Worm (Caenorhabditis elegans) whole organism, L4 larva: ENCODE results near the gene spl-1.

ENCODE experiments used
- D1046.2 ChIP-seq: fragments of 200-800 bp; sonication (Bioruptor generic); IDR thresholded peaks from 2 replicates; pipeline ENCODE4 v1.3.6; 2022; ENCODE audit warnings: missing genetic modification characterization, missing compliant biosample characterization
- F37D6.2 ChIP-seq: sonication (generic microtip); optimal IDR thresholded peaks from 2 replicates; lab custom pipeline; 2016; ENCODE audit warnings: mild to moderate bottlenecking, missing genetic modification characterization, missing compliant biosample characterization
- T20F7.1 ChIP-seq: fragments of 200-800 bp; sonication (Bioruptor generic); optimal IDR thresholded peaks from 2 replicates; lab custom pipeline; 2018; ENCODE audit warnings: mild to moderate bottlenecking, missing genetic modification characterization, missing compliant biosample characterization
- Y48G9A.11 ChIP-seq: fragments of 200-800 bp; sonication (Bioruptor generic); IDR thresholded peaks from 2 replicates; pipeline ENCODE4 v1.3.6; 2022; ENCODE audit warnings: missing genetic modification reagents, missing genetic modification characterization, missing compliant biosample characterization
- aha-1 ChIP-seq: fragments of 150-350 bp; peaks from one replicate; lab custom pipeline; 2014; ENCODE audit warnings: missing biosample characterization, missing genetic modification characterization
- arid-1 ChIP-seq: fragments of 200-800 bp; sonication (Bioruptor generic); conservative IDR thresholded peaks from 2 replicates; pipeline ENCODE4 v1.3.6; 2022; ENCODE audit warnings: missing genetic modification reagents, missing genetic modification characterization, missing compliant biosample characterization
- ceh-32 ChIP-seq: sonication (generic microtip); optimal IDR thresholded peaks from 2 replicates; lab custom pipeline; 2016; ENCODE audit warnings: mild to moderate bottlenecking, missing genetic modification characterization, missing compliant biosample characterization; ENCODE audit not compliant: poor library complexity
- ceh-44 ChIP-seq: fragments of 200-800 bp; sonication (Bioruptor generic); IDR thresholded peaks from 2 replicates; pipeline ENCODE4 v1.3.6; 2022; ENCODE audit warnings: missing genetic modification reagents, missing genetic modification characterization, missing compliant biosample characterization
- ceh-82 ChIP-seq: sonication (generic microtip); optimal IDR thresholded peaks from 2 replicates; lab custom pipeline; 2017; ENCODE audit warnings: missing biosample characterization, missing genetic modification characterization
- ces-1 ChIP-seq: fragments of 150-350 bp; sonication (generic microtip); optimal IDR thresholded peaks from 4 replicates; lab custom pipeline; 2014; ENCODE audit warnings: missing biosample characterization, missing genetic modification reagents, missing genetic modification characterization
- daf-19 ChIP-seq: fragments of 200-800 bp; sonication (Bioruptor generic); conservative IDR thresholded peaks from 2 replicates; pipeline ENCODE4 v1.3.6; 2022; ENCODE audit warnings: missing genetic modification characterization, missing compliant biosample characterization
- dmd-6 ChIP-seq: fragments of 200-800 bp; sonication (Bioruptor generic); IDR thresholded peaks from 2 replicates; pipeline ENCODE4 v1.3.6; 2022; ENCODE audit warnings: missing genetic modification reagents, missing genetic modification characterization, missing compliant biosample characterization
- dmd-9 ChIP-seq: fragments of 200-800 bp; sonication (Bioruptor generic); IDR thresholded peaks from 2 replicates; pipeline ENCODE4 v1.3.6; 2022; ENCODE audit warnings: missing genetic modification reagents, missing genetic modification characterization, missing compliant biosample characterization
- dpl-1 ChIP-seq: fragments of 150-350 bp; optimal IDR thresholded peaks from 2 replicates; lab custom pipeline; 2014; ENCODE audit warnings: missing biosample characterization, missing genetic modification reagents, missing genetic modification characterization
- dve-1 ChIP-seq: sonication (generic microtip); optimal IDR thresholded peaks from 2 replicates; lab custom pipeline; 2017; ENCODE audit warnings: antibody characterized with exemption, mild to moderate bottlenecking, missing genetic modification characterization, missing compliant biosample characterization; ENCODE audit not compliant: insufficient read depth
- fos-1 ChIP-seq: fragments of 150-350 bp; optimal IDR thresholded peaks from 2 replicates; lab custom pipeline; 2014; ENCODE audit warnings: missing biosample characterization, missing genetic modification characterization
- gei-8 ChIP-seq: fragments of 200-800 bp; sonication (Bioruptor generic); optimal IDR thresholded peaks from 2 replicates; lab custom pipeline; 2018; ENCODE audit warnings: mild to moderate bottlenecking, missing genetic modification characterization, missing compliant biosample characterization
- hif-1 ChIP-seq, 2 experiments: sonication (generic microtip); optimal IDR thresholded peaks; 2 replicates each; lab custom pipeline; 2016 to 2017; ENCODE audit warnings: missing compliant biosample characterization in 2 of 2, missing genetic modification characterization in 2 of 2, missing genetic modification reagents in 2 of 2, missing genotype in 2 of 2, mild to moderate bottlenecking in 1 of 2
- hlh-11 ChIP-seq: fragments of 200-800 bp; sonication (Bioruptor generic); optimal IDR thresholded peaks from 2 replicates; lab custom pipeline; 2018; ENCODE audit warnings: mild to moderate bottlenecking, missing genetic modification characterization, missing compliant biosample characterization
- hlh-30 ChIP-seq: sonication (generic microtip); optimal IDR thresholded peaks from 2 replicates; lab custom pipeline; 2017; ENCODE audit warnings: antibody characterized with exemption, mild to moderate bottlenecking, missing genetic modification characterization, missing compliant biosample characterization; ENCODE audit not compliant: insufficient read depth
- lim-7 ChIP-seq: fragments of 200-800 bp; sonication (Bioruptor generic); IDR thresholded peaks from 2 replicates; pipeline ENCODE4 v1.3.6; 2022; ENCODE audit warnings: missing genetic modification characterization, missing compliant biosample characterization
- lin-1 ChIP-seq: fragments of 200-800 bp; sonication (Bioruptor generic); IDR thresholded peaks from 2 replicates; pipeline ENCODE4 v1.3.6; 2022; ENCODE audit warnings: missing genetic modification reagents, missing genetic modification characterization, missing compliant biosample characterization
- lin-15B ChIP-seq: fragments of 150-350 bp; sonication (generic microtip); optimal IDR thresholded peaks from 3 replicates; lab custom pipeline; 2014; ENCODE audit warnings: missing biosample characterization, missing genetic modification characterization
- lin-29 ChIP-seq: fragments of 200-800 bp; sonication (Bioruptor generic); IDR thresholded peaks from 2 replicates; pipeline ENCODE4 v1.3.6; 2022; ENCODE audit warnings: missing genetic modification reagents, missing genetic modification characterization, missing compliant biosample characterization
- lin-38 ChIP-seq: fragments of 200-800 bp; sonication (Bioruptor generic); IDR thresholded peaks from 2 replicates; pipeline ENCODE4 v1.3.6; 2022; ENCODE audit warnings: missing genetic modification reagents, missing genetic modification characterization, missing compliant biosample characterization
- lin-39 ChIP-seq: fragments of 150-350 bp; optimal IDR thresholded peaks from 2 replicates; lab custom pipeline; 2014; ENCODE audit warnings: missing biosample characterization, missing genetic modification reagents, missing genetic modification characterization
- mdl-1 ChIP-seq, 2 experiments: fragments of 150-350 bp in 1 of 2; sonication (generic microtip) in 1 of 2; optimal IDR thresholded peaks; 2 replicates each; lab custom pipeline; 2014 to 2017; ENCODE audit warnings: missing biosample characterization in 2 of 2, missing genetic modification characterization in 2 of 2
- mes-2 ChIP-seq: sonication (generic microtip); optimal IDR thresholded peaks from 2 replicates; lab custom pipeline; 2016; ENCODE audit warnings: missing genotype, mild to moderate bottlenecking, missing genetic modification characterization, missing compliant biosample characterization; ENCODE audit not compliant: poor library complexity, severe bottlenecking
- nhr-111 ChIP-seq: fragments of 200-800 bp; sonication (Bioruptor generic); optimal IDR thresholded peaks from 2 replicates; lab custom pipeline; 2018; ENCODE audit warnings: mild to moderate bottlenecking, missing genetic modification characterization, missing compliant biosample characterization
- nhr-41 ChIP-seq: fragments of 200-800 bp; sonication (Bioruptor generic); IDR thresholded peaks from 2 replicates; pipeline ENCODE4 v1.3.6; 2022; ENCODE audit warnings: missing genetic modification reagents, missing genetic modification characterization, missing compliant biosample characterization
- nhr-48 ChIP-seq: sonication (generic microtip); optimal IDR thresholded peaks from 2 replicates; lab custom pipeline; 2016; ENCODE audit warnings: mild to moderate bottlenecking, missing genetic modification characterization, missing compliant biosample characterization
- nhr-6 ChIP-seq: fragments of 150-350 bp; optimal IDR thresholded peaks from 2 replicates; lab custom pipeline; 2014; ENCODE audit warnings: missing biosample characterization, missing genetic modification characterization
- nhr-77 ChIP-seq: fragments of 150-350 bp; optimal IDR thresholded peaks from 2 replicates; lab custom pipeline; 2014; ENCODE audit warnings: missing biosample characterization, missing genetic modification characterization
- pha-4 ChIP-seq, 2 experiments: fragments of 150-350 bp in 1 of 2; fragments of 200-800 bp in 1 of 2; sonication (Bioruptor generic) in 1 of 2; IDR thresholded peaks in 1 of 2; optimal IDR thresholded peaks in 1 of 2; 2 replicates each; pipeline versions ENCODE4 v1.3.6 to Lab custom; 2014 to 2022; ENCODE audit warnings: missing genetic modification characterization in 2 of 2, missing genetic modification reagents in 2 of 2, missing biosample characterization in 1 of 2, missing compliant biosample characterization in 1 of 2
- php-3 ChIP-seq: fragments of 200-800 bp; sonication (Bioruptor generic); IDR thresholded peaks from 2 replicates; pipeline ENCODE4 v1.3.6; 2022; ENCODE audit warnings: missing genetic modification reagents, missing genetic modification characterization, missing compliant biosample characterization
- rbr-2 ChIP-seq: sonication (generic microtip); optimal IDR thresholded peaks from 2 replicates; lab custom pipeline; 2016; ENCODE audit warnings: missing genotype, missing genetic modification characterization, missing compliant biosample characterization
- set-16 ChIP-seq: fragments of 200-800 bp; sonication (Bioruptor generic); IDR thresholded peaks from 2 replicates; pipeline ENCODE4 v1.3.6; 2022; ENCODE audit warnings: missing genetic modification reagents, missing genetic modification characterization, missing compliant biosample characterization
- snpc-4 ChIP-seq: fragments of 150-350 bp; optimal IDR thresholded peaks from 2 replicates; lab custom pipeline; 2014; ENCODE audit warnings: missing biosample characterization, missing genetic modification characterization
- spr-3 ChIP-seq: fragments of 200-800 bp; sonication (Bioruptor generic); optimal IDR thresholded peaks from 2 replicates; lab custom pipeline; 2018; ENCODE audit warnings: mild to moderate bottlenecking, missing genetic modification characterization, missing compliant biosample characterization
- tra-1 ChIP-seq: fragments of 200-800 bp; sonication (Bioruptor generic); IDR thresholded peaks from 2 replicates; pipeline ENCODE4 v1.3.6; 2022; ENCODE audit warnings: missing genetic modification reagents, missing genetic modification characterization, missing compliant biosample characterization
- unc-130 ChIP-seq: sonication (generic microtip); optimal IDR thresholded peaks from 2 replicates; lab custom pipeline; 2016; ENCODE audit warnings: missing genetic modification reagents, missing genetic modification characterization, missing compliant biosample characterization
- unc-39 ChIP-seq: sonication (generic microtip); optimal IDR thresholded peaks from 2 replicates; lab custom pipeline; 2017; ENCODE audit warnings: missing biosample characterization, missing genetic modification characterization
- unc-62 ChIP-seq, 3 experiments: fragments of 150-350 bp in 1 of 3; sonication (generic microtip); optimal IDR thresholded peaks in 2 of 3; peaks in 1 of 3; 1 replicate in 1 of 3; 2 replicates in 2 of 3; lab custom pipeline; 2014 to 2017; ENCODE audit warnings: missing biosample characterization in 3 of 3, missing genetic modification characterization in 3 of 3, missing genetic modification reagents in 3 of 3, missing genotype in 1 of 3
- vab-7 ChIP-seq: fragments of 200-800 bp; sonication (Bioruptor generic); IDR thresholded peaks from 2 replicates; pipeline ENCODE4 v1.3.6; 2022; ENCODE audit warnings: missing genetic modification reagents, missing genetic modification characterization, missing compliant biosample characterization
- zfp-2 ChIP-seq: sonication (generic microtip); optimal IDR thresholded peaks from 2 replicates; lab custom pipeline; 2016; ENCODE audit warnings: mild to moderate bottlenecking, missing genetic modification characterization, missing compliant biosample characterization
- zfp-3 ChIP-seq: fragments of 200-800 bp; sonication (Bioruptor generic); conservative IDR thresholded peaks from 2 replicates; pipeline ENCODE4 v1.3.6; 2022; ENCODE audit warnings: missing genetic modification reagents, missing genetic modification characterization, missing compliant biosample characterization
- ztf-7 ChIP-seq: fragments of 150-350 bp; optimal IDR thresholded peaks from 2 replicates; lab custom pipeline; 2014; ENCODE audit warnings: missing biosample characterization, missing genetic modification characterization

spl-1 gene

DNA sequence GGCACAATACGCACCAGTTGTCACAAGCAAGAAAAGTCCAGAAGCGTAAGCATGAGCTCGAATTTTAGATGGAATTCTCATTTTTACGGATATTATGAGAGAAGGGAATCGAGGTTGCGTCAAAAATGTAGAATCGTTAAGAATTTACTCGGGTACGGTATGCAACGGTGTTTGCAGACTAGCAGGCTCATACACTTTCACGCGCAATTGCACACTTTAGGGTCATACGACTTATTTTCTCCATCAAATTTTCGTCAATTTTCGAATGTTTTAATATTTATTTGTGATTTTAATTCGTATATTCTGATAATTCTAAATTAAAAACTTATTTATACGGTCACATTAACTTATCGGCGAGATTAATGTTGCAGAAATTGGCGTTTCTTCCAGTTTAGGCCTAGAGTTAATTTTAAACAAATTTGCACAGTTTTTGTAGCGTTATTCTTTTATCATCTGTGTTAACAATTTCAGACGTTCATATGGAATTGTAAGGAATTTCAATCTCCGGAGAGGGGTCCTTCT, 10.5 kb upstream of the spl-1 start, which contains the start of the genes T07A9.15 and nog-1 (continued):
- TF ChIP-seq ceh-32 (no peak), arid-1 (GFP tag; lab: Robert Waterston, UW) (0 out of 2 replicates have a peak, but pooled peaks have one; percentile 19), mdl-1 (tag; optimal IDR thresholded peaks at IDR 0.05; lab: Kevin White, UChicago) (no peak), dmd-9 (GFP tag; lab: Robert Waterston, UW) (no peak), spr-3 (GFP tag; lab: Kevin White, UChicago) (no peak), dmd-6 (GFP tag; lab: Robert Waterston, UW) (peak; percentile 31; the same call in 1 of the 2 replicates), hlh-11 (tag; lab: Kevin White, UChicago) (peak; percentile 27), ces-1 (no peak), hif-1 (tag; optimal IDR thresholded peaks at IDR 0.05; lab: Kevin White, UChicago) (peak in 1 of 2 experiments; percentile 27), ceh-44 (no peak), nhr-6 (tag; lab: Kevin White, UChicago) (peak; percentile 66), nhr-41 (GFP tag; lab: Robert Waterston, UW) (no peak), lin-38 (GFP tag; lab: Robert Waterston, UW) (peak; percentile 65), dpl-1 (GFP tag; lab: Kevin White, UChicago) (peak; percentile 63), nhr-77 (tag; lab: Kevin White, UChicago) (peak; percentile 44), Y48G9A.11 (GFP tag; lab: Robert Waterston, UW) (no peak), hlh-30 (tag; lab: Kevin White, UChicago) (peak; percentile 92), dve-1 (tag; lab: Kevin White, UChicago) (peak; percentile 33), unc-130 (GFP tag; lab: Kevin White, UChicago) (no peak), lin-1 (GFP tag; lab: Robert Waterston, UW) (no peak), zfp-2 (no peak), mes-2 (tag; lab: Kevin White, UChicago) (peak; percentile 88), snpc-4 (tag; lab: Kevin White, UChicago) (no peak), T20F7.1 (no peak), lin-39 (tag; lab: Kevin White, UChicago) (no peak), pha-4 (GFP tag; IDR thresholded peaks at IDR 0.05; lab: Robert Waterston, UW) (0 out of 2 replicates have a peak, but pooled peaks have one; percentile 28), pha-4 (tag; optimal IDR thresholded peaks at IDR 0.05; lab: Kevin White, UChicago) (peak; percentile 33), rbr-2 (peak; percentile 41)

ce11 chrIV:390279-390678, 7.3 kb upstream of the spl-1 start, which contains the start of the genes ears-2 and uncp-18:
Gene ears-2 (minus strand): TSS chrIV:390468.
Gene uncp-18 (plus strand): TSS chrIV:390560.
- TF ChIP-seq vab-7 (GFP tag; lab: Robert Waterston, UW) (peak; percentile 98), fos-1 (tag; lab: Kevin White, UChicago) (no peak), lin-29 (peak; percentile 75), lim-7 (GFP tag; lab: Robert Waterston, UW) (peak; percentile 79), daf-19 (GFP tag; lab: Robert Waterston, UW) (no peak), set-16 (peak; percentile 66), F37D6.2 (peak; percentile 79), nhr-48 (peak; percentile 71), nhr-111 (no peak), D1046.2 (GFP tag; lab: Robert Waterston, UW) (0 out of 2 replicates have a peak, but pooled peaks have one; percentile 47), aha-1 (peak; percentile 96), unc-130 (GFP tag; lab: Kevin White, UChicago) (peak; percentile 97), lin-15B (peak; percentile 62), unc-39 (tag; lab: Kevin White, UChicago) (no peak), ceh-82 (tag; lab: Kevin White, UChicago) (no peak), tra-1 (GFP tag; lab: Robert Waterston, UW) (peak; percentile 74; the same call in 1 of the 2 replicates), unc-62 (GFP tag; optimal IDR thresholded peaks at IDR 0.05 in 1 of 2; lab: Kevin White, UChicago) (no peak), unc-62 (tag; optimal IDR thresholded peaks at IDR 0.05; lab: Kevin White, UChicago) (no peak), ztf-7 (tag; lab: Kevin White, UChicago) (peak; percentile 71), lin-1 (GFP tag; lab: Robert Waterston, UW) (peak; percentile 79), php-3 (peak; percentile 71; the same call in 1 of the 2 replicates), zfp-3 (GFP tag; lab: Robert Waterston, UW) (peak; percentile 45; the same call in 1 of the 2 replicates), dpl-1 (GFP tag; lab: Kevin White, UChicago) (peak; percentile 81), T20F7.1 (no peak), zfp-2 (peak; percentile 76), gei-8 (GFP tag; lab: Kevin White, UChicago) (peak; percentile 56), arid-1 (GFP tag; lab: Robert Waterston, UW) (peak; percentile 96)
